Worm (Caenorhabditis elegans): ENCODE data around the gene slc-25A18.1.
"Not testable (repeated sequence)": the region's sequence is repeated elsewhere in the genome, so short reads cannot be mapped to it uniquely, and the experiment has no call there.

The slc-25A18.1 gene

ce11 chrX:14976840-14977534, 26.8 kb downstream of the slc-25A18.1 start:
- TF ChIP-seq ama-1 (optimal IDR thresholded peaks at IDR 0.05) (no peak), scrt-1 (GFP tag; IDR thresholded peaks at IDR 0.05) (no peak), hmbx-1 (tag; optimal IDR thresholded peaks at IDR 0.05) (no peak), ceh-36 (tag; optimal IDR thresholded peaks at IDR 0.05) (no peak), B0310.2 (tag; optimal IDR thresholded peaks at IDR 0.05) (no peak), tbx-11 (GFP tag; IDR thresholded peaks at IDR 0.05) (no peak)

ce11 chrX:14975467-14976167, 28.1 kb downstream of the slc-25A18.1 start, which contains the start of gene F20D1.3:
Gene F20D1.3 (plus strand): TSS chrX:14976117.
- peak; percentile 2 for TF ChIP-seq F13C5.2 (tag; optimal IDR thresholded peaks at IDR 0.05)
- TF ChIP-seq hnd-1 (tag; optimal IDR thresholded peaks at IDR 0.05): no peak

- TF ChIP-seq hnd-1 (tag; optimal IDR thresholded peaks at IDR 0.05): no peak
- no peak for TF ChIP-seq aly-1 (tag; optimal IDR thresholded peaks at IDR 0.05)
- TF ChIP-seq hmg-4 (GFP tag; optimal IDR thresholded peaks at IDR 0.05): no peak
- no peak for TF ChIP-seq tra-4 (tag; optimal IDR thresholded peaks at IDR 0.05)
- no peak for TF ChIP-seq scrt-1 (GFP tag; IDR thresholded peaks at IDR 0.05)
Observed at ce11 chrX:14973085-14973484, 30.7 kb downstream of the slc-25A18.1 start.

DNA sequence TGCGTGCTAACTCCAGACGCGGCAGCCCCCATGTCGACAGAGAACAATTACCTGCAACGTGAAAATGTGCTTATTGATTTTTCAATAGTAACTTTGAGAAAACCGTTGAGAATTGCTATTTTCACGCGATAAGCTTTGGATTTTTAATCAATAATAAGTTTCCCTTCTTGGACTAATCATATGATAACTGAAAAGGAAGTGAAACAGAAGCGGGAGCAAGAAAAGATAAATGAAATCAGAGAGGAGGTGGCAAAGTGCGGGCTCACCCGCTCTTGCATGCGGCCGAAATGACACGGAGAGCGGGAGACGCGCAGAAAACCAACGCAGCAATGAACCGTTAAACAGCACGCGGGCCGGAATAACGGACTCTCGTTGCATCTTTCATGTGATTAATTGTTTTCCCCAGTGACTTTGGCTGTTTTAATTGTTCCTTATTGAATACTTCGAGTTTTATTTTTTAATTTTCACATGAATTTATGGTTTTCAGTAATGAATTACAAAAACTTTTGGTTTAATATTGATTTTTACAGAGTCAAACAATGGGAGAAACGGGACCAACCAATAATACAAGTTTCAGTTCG, 33.4 kb downstream of the slc-25A18.1 start, which contains the start of the genes flwr-1 and tbc-1:
TSS of gene flwr-1 (minus strand) at position 51 of the 581 bp plus-strand sequence.
TSS of gene tbc-1 (plus strand) at position 531 of the 581 bp plus-strand sequence.
- TF ChIP-seq B0310.2 (tag; optimal IDR thresholded peaks at IDR 0.05) (no peak), sea-1 (GFP tag; conservative IDR thresholded peaks at IDR 0.05) (no peak), F13C5.2 (tag; optimal IDR thresholded peaks at IDR 0.05) (peak; percentile 17)

- no peak for TF ChIP-seq scrt-1 (GFP tag; IDR thresholded peaks at IDR 0.05)
- no peak for TF ChIP-seq tbx-37 (GFP tag; conservative IDR thresholded peaks at IDR 0.05)
- TF ChIP-seq hmbx-1 (tag; optimal IDR thresholded peaks at IDR 0.05): no peak
- TF ChIP-seq hmg-4 (GFP tag; optimal IDR thresholded peaks at IDR 0.05): no peak
- no peak for TF ChIP-seq pes-1 (GFP tag; IDR thresholded peaks at IDR 0.05)
- no peak for TF ChIP-seq sea-1 (GFP tag; conservative IDR thresholded peaks at IDR 0.05)
- TF ChIP-seq F13C5.2 (tag; optimal IDR thresholded peaks at IDR 0.05): no peak
- TF ChIP-seq hnd-1 (tag; optimal IDR thresholded peaks at IDR 0.05): no peak
- TF ChIP-seq tra-4 (tag; optimal IDR thresholded peaks at IDR 0.05): no peak
- TF ChIP-seq ceh-13 (GFP tag; optimal IDR thresholded peaks at IDR 0.05): no peak
- TF ChIP-seq ceh-36 (tag; optimal IDR thresholded peaks at IDR 0.05): no peak
- no peak for TF ChIP-seq flt-1 (GFP tag; IDR thresholded peaks at IDR 0.05)
- TF ChIP-seq ama-1 (optimal IDR thresholded peaks at IDR 0.05): no peak
- TF ChIP-seq ets-7 (tag; optimal IDR thresholded peaks at IDR 0.05): no peak
- no peak for TF ChIP-seq tbx-11 (GFP tag; IDR thresholded peaks at IDR 0.05)
- TF ChIP-seq B0310.2 (tag; optimal IDR thresholded peaks at IDR 0.05): no peak
- no peak for TF ChIP-seq aly-1 (tag; optimal IDR thresholded peaks at IDR 0.05)
Observed at ce11 chrX:14969615-14970014, 34.1 kb downstream of the slc-25A18.1 start.

- not testable (repeated sequence) for TF ChIP-seq sea-1 (GFP tag; conservative IDR thresholded peaks at IDR 0.05); ceh-36 (tag; optimal IDR thresholded peaks at IDR 0.05); flt-1 (GFP tag; IDR thresholded peaks at IDR 0.05)
Observed at ce11 chrX:14966515-14966914, 37.2 kb downstream of the slc-25A18.1 start, which contains the start of gene F20D1.22. Gene F20D1.22 (plus strand): TSS chrX:14966815.

ce11 chrX:14965761-14966160, 38.0 kb downstream of the slc-25A18.1 start, which contains the start of gene F45B8.5:
Gene F45B8.5 (plus strand): TSS chrX:14966061.
- TF ChIP-seq pes-1 (GFP tag; IDR thresholded peaks at IDR 0.05) (no peak), ets-7 (tag; optimal IDR thresholded peaks at IDR 0.05) (no peak), tbx-11 (GFP tag; IDR thresholded peaks at IDR 0.05) (no peak), scrt-1 (GFP tag; IDR thresholded peaks at IDR 0.05) (no peak), hnd-1 (tag; optimal IDR thresholded peaks at IDR 0.05) (no peak), tbx-37 (GFP tag; conservative IDR thresholded peaks at IDR 0.05) (no peak), ama-1 (optimal IDR thresholded peaks at IDR 0.05) (no peak)

- TF ChIP-seq tra-4 (tag; optimal IDR thresholded peaks at IDR 0.05) (no peak), hnd-1 (tag; optimal IDR thresholded peaks at IDR 0.05) (no peak), F13C5.2 (tag; optimal IDR thresholded peaks at IDR 0.05) (no peak), hmbx-1 (tag; optimal IDR thresholded peaks at IDR 0.05) (no peak), tbx-37 (GFP tag; conservative IDR thresholded peaks at IDR 0.05) (no peak), flt-1 (GFP tag; IDR thresholded peaks at IDR 0.05) (no peak), aly-1 (tag; optimal IDR thresholded peaks at IDR 0.05) (no peak), scrt-1 (GFP tag; IDR thresholded peaks at IDR 0.05) (no peak), sea-1 (GFP tag; conservative IDR thresholded peaks at IDR 0.05) (no peak), tbx-11 (GFP tag; IDR thresholded peaks at IDR 0.05) (no peak), B0310.2 (tag; optimal IDR thresholded peaks at IDR 0.05) (no peak), ama-1 (optimal IDR thresholded peaks at IDR 0.05) (no peak), hmg-4 (GFP tag; optimal IDR thresholded peaks at IDR 0.05) (no peak)
Observed at ce11 chrX:14964253-14964652, 39.5 kb downstream of the slc-25A18.1 start, which contains the start of gene rgs-11. Gene rgs-11 (plus strand): TSS chrX:14964553.

All from whole organism, early embryonic.